Fruit fly (Drosophila melanogaster) whole organism, embryonic: ENCODE measurements around the gene Tip60.

Source experiments
- Ada2b ChIP-seq: fragments of 200-800 bp; sonication (Bioruptor generic); IDR thresholded peaks from 2 replicates; pipeline ENCODE4 v1.3.6; 2022; ENCODE audit warnings: missing biosample characterization, missing genetic modification characterization
- CG1024 ChIP-seq: fragments of 200-800 bp; sonication (Bioruptor generic); IDR thresholded peaks from 2 replicates; pipeline ENCODE4 v1.3.6; 2022; ENCODE audit warnings: missing biosample characterization, missing genetic modification characterization
- CG10979 ChIP-seq: fragments of 200-800 bp; sonication (Bioruptor generic); optimal IDR thresholded peaks from 2 replicates; lab custom pipeline; 2018; ENCODE audit warnings: missing biosample characterization, mild to moderate bottlenecking, missing genetic modification characterization, moderate library complexity
- CG11247 ChIP-seq: fragments of 200-800 bp; sonication (Bioruptor generic); IDR thresholded peaks from 2 replicates; pipeline ENCODE4 v1.3.6; 2022; ENCODE audit warnings: missing biosample characterization, missing genetic modification characterization
- CG12299 ChIP-seq: fragments of 200-800 bp; sonication (Bioruptor generic); optimal IDR thresholded peaks from 2 replicates; lab custom pipeline; 2018; ENCODE audit warnings: missing biosample characterization, mild to moderate bottlenecking, missing genetic modification characterization
- CG12942 ChIP-seq: fragments of 200-800 bp; sonication (Bioruptor generic); optimal IDR thresholded peaks from 3 replicates; lab custom pipeline; 2016; ENCODE audit warnings: missing biosample characterization, missing genetic modification characterization
- CG13424 ChIP-seq: fragments of 200-800 bp; sonication (Bioruptor generic); optimal IDR thresholded peaks from 2 replicates; lab custom pipeline; 2019; ENCODE audit warnings: missing biosample characterization, mild to moderate bottlenecking, missing genetic modification characterization, moderate library complexity
- CG14050 ChIP-seq: fragments of 200-800 bp; sonication (Bioruptor generic); IDR thresholded peaks from 3 replicates; pipeline ENCODE4 v1.3.6; 2022; ENCODE audit warnings: missing biosample characterization, missing genetic modification characterization
- CG15269 ChIP-seq: fragments of 200-800 bp; sonication (Bioruptor generic); optimal IDR thresholded peaks from 2 replicates; lab custom pipeline; 2018; ENCODE audit warnings: missing biosample characterization, mild to moderate bottlenecking, missing genetic modification characterization, moderate library complexity
- CG16815 ChIP-seq: fragments of 200-800 bp; sonication (Bioruptor generic); optimal IDR thresholded peaks from 3 replicates; lab custom pipeline; 2017; ENCODE audit warnings: missing biosample characterization, mild to moderate bottlenecking, missing genetic modification characterization
- CG18599 ChIP-seq: fragments of 200-800 bp; sonication (Bioruptor generic); optimal IDR thresholded peaks from 3 replicates; lab custom pipeline; 2017; ENCODE audit warnings: missing biosample characterization, missing genetic modification characterization, mild to moderate bottlenecking, moderate library complexity, missing genetic modification reagents
- CG2202 ChIP-seq: fragments of 200-800 bp; sonication (Bioruptor generic); optimal IDR thresholded peaks from 2 replicates; lab custom pipeline; 2018; ENCODE audit warnings: missing biosample characterization, mild to moderate bottlenecking, missing genetic modification characterization
- CG34224 ChIP-seq: fragments of 200-800 bp; sonication (Bioruptor generic); IDR thresholded peaks from 3 replicates; pipeline ENCODE4 v1.3.6; 2022; ENCODE audit warnings: missing biosample characterization, missing genetic modification characterization; ENCODE audit not compliant: partially characterized antibody
- CG4360 ChIP-seq: fragments of 200-800 bp; sonication (Bioruptor generic); IDR thresholded peaks from 2 replicates; pipeline ENCODE4 v1.3.6; 2022; ENCODE audit warnings: missing biosample characterization, missing genetic modification characterization
- CG4404 ChIP-seq: fragments of 200-800 bp; sonication (Bioruptor generic); IDR thresholded peaks from 2 replicates; pipeline ENCODE4 v1.3.6; 2022; ENCODE audit warnings: missing biosample characterization, missing genetic modification characterization
- CG6254 ChIP-seq: fragments of 200-800 bp; sonication (Bioruptor generic); optimal IDR thresholded peaks from 3 replicates; lab custom pipeline; 2017; ENCODE audit warnings: mild to moderate bottlenecking, missing biosample characterization, missing genetic modification reagents, missing genetic modification characterization
- CG6654 ChIP-seq: fragments of 200-800 bp; sonication (Bioruptor generic); optimal IDR thresholded peaks from 2 replicates; lab custom pipeline; 2017; ENCODE audit warnings: missing biosample characterization, mild to moderate bottlenecking, missing genetic modification characterization
- CG6683 ChIP-seq: fragments of 200-800 bp; sonication (Bioruptor generic); optimal IDR thresholded peaks from 2 replicates; lab custom pipeline; 2017; ENCODE audit warnings: missing biosample characterization, mild to moderate bottlenecking, missing genetic modification characterization, missing genetic modification reagents
- CG6689 ChIP-seq: fragments of 200-800 bp; sonication (Bioruptor generic); IDR thresholded peaks from 2 replicates; pipeline ENCODE4 v1.3.6; 2022; ENCODE audit warnings: missing biosample characterization, missing genetic modification characterization
- CG7357 ChIP-seq: fragments of 200-800 bp; sonication (Bioruptor generic); IDR thresholded peaks from 3 replicates; pipeline ENCODE4 v1.3.6; 2022; ENCODE audit warnings: missing biosample characterization, missing genetic modification characterization
- Dbx ChIP-seq: fragments of 200-800 bp; sonication (Bioruptor generic); IDR thresholded peaks from 3 replicates; pipeline ENCODE4 v1.3.6; 2022; ENCODE audit warnings: missing biosample characterization, missing genetic modification characterization
- Dp ChIP-seq: fragments of 200-800 bp; sonication (Bioruptor generic); optimal IDR thresholded peaks from 2 replicates; lab custom pipeline; 2018; ENCODE audit warnings: missing biosample characterization, mild to moderate bottlenecking, missing genetic modification characterization, moderate library complexity
- Fer3 ChIP-seq: fragments of 200-800 bp; sonication (Bioruptor generic); optimal IDR thresholded peaks from 2 replicates; lab custom pipeline; 2018; ENCODE audit warnings: missing biosample characterization, mild to moderate bottlenecking, missing genetic modification characterization, moderate library complexity
- H2.0 ChIP-seq: fragments of 200-800 bp; sonication (Bioruptor generic); IDR thresholded peaks from 2 replicates; pipeline ENCODE4 v1.3.6; 2022; ENCODE audit warnings: missing biosample characterization, missing genetic modification characterization
- Hsf ChIP-seq: fragments of 200-800 bp; sonication (Bioruptor generic); optimal IDR thresholded peaks from 3 replicates; lab custom pipeline; 2016; ENCODE audit warnings: missing biosample characterization, missing genetic modification characterization
- Kr ChIP-seq: fragments of 200-800 bp; sonication (Bioruptor generic); optimal IDR thresholded peaks from 2 replicates; lab custom pipeline; 2017; ENCODE audit warnings: missing biosample characterization, mild to moderate bottlenecking, missing genetic modification characterization
- Max ChIP-seq: fragments of 200-800 bp; sonication (Bioruptor generic); optimal IDR thresholded peaks from 2 replicates; lab custom pipeline; 2016; ENCODE audit warnings: missing biosample characterization, mild to moderate bottlenecking, missing genetic modification characterization
- Myb ChIP-seq: fragments of 200-800 bp; sonication (Bioruptor generic); optimal IDR thresholded peaks from 2 replicates; lab custom pipeline; 2016; ENCODE audit warnings: missing biosample characterization, missing genetic modification characterization
- NFAT ChIP-seq: fragments of 200-800 bp; sonication (Bioruptor generic); IDR thresholded peaks from 2 replicates; pipeline ENCODE4 v1.3.6; 2022; ENCODE audit warnings: missing biosample characterization, missing genetic modification characterization
- Nf-YB ChIP-seq: fragments of 200-800 bp; sonication (Bioruptor generic); optimal IDR thresholded peaks from 3 replicates; lab custom pipeline; 2019; ENCODE audit warnings: missing biosample characterization, mild to moderate bottlenecking, missing genetic modification characterization, moderate library complexity
- Ravus ChIP-seq: fragments of 200-800 bp; sonication (Bioruptor generic); IDR thresholded peaks from 2 replicates; pipeline ENCODE4 v1.3.6; 2022; ENCODE audit warnings: missing biosample characterization, missing genetic modification characterization
- Sox102F ChIP-seq: fragments of 200-800 bp; sonication (Bioruptor generic); optimal IDR thresholded peaks from 2 replicates; lab custom pipeline; 2018; ENCODE audit warnings: missing biosample characterization, mild to moderate bottlenecking, missing genetic modification characterization, moderate library complexity
- Vsx1 ChIP-seq: fragments of 200-800 bp; sonication (Bioruptor generic); optimal IDR thresholded peaks from 2 replicates; lab custom pipeline; 2017; ENCODE audit warnings: missing biosample characterization, mild to moderate bottlenecking, missing genetic modification characterization, missing genetic modification reagents
- al ChIP-seq: fragments of 200-800 bp; sonication (Bioruptor generic); IDR thresholded peaks from 2 replicates; pipeline ENCODE4 v1.3.6; 2022; ENCODE audit warnings: missing biosample characterization, missing genetic modification characterization
- bab2 ChIP-seq: fragments of 200-800 bp; sonication (Bioruptor generic); optimal IDR thresholded peaks from 2 replicates; lab custom pipeline; 2016; ENCODE audit warnings: missing biosample characterization, missing genetic modification characterization
- crol ChIP-seq: fragments of 200-800 bp; sonication (Bioruptor generic); IDR thresholded peaks from 2 replicates; pipeline ENCODE4 v1.3.6; 2022; ENCODE audit warnings: missing biosample characterization, missing genetic modification characterization
- dati ChIP-seq: fragments of 200-800 bp; sonication (Bioruptor generic); IDR thresholded peaks from 2 replicates; pipeline ENCODE4 v1.3.6; 2022; ENCODE audit warnings: missing biosample characterization, missing genetic modification characterization
- dysf ChIP-seq: fragments of 200-800 bp; sonication (Bioruptor generic); IDR thresholded peaks from 3 replicates; pipeline ENCODE4 v1.3.6; 2022; ENCODE audit warnings: missing biosample characterization, missing genetic modification characterization
- ems ChIP-seq: fragments of 200-800 bp; sonication (Bioruptor generic); optimal IDR thresholded peaks from 3 replicates; lab custom pipeline; 2016; ENCODE audit warnings: missing biosample characterization, missing genetic modification characterization
- esg ChIP-seq: fragments of 200-800 bp; sonication (Bioruptor generic); conservative IDR thresholded peaks from 2 replicates; pipeline ENCODE4 v1.3.6; 2022; ENCODE audit warnings: missing biosample characterization, missing genetic modification characterization
- ftz-f1 ChIP-seq: fragments of 200-800 bp; sonication (Bioruptor generic); optimal IDR thresholded peaks from 2 replicates; lab custom pipeline; 2016; ENCODE audit warnings: missing biosample characterization, missing genetic modification characterization
- inv ChIP-seq: fragments of 200-800 bp; sonication (Bioruptor generic); IDR thresholded peaks from 2 replicates; pipeline ENCODE4 v1.3.6; 2022; ENCODE audit warnings: missing biosample characterization, missing genetic modification characterization; ENCODE audit not compliant: partially characterized antibody
- nom ChIP-seq: fragments of 200-800 bp; sonication (Bioruptor generic); optimal IDR thresholded peaks from 2 replicates; lab custom pipeline; 2017; ENCODE audit warnings: missing biosample characterization, missing genetic modification characterization, mild to moderate bottlenecking, moderate library complexity, missing genetic modification reagents
- pnt ChIP-seq: fragments of 200-800 bp; sonication (Bioruptor generic); optimal IDR thresholded peaks from 3 replicates; lab custom pipeline; 2016; ENCODE audit warnings: missing biosample characterization, missing genetic modification characterization
- ro ChIP-seq: fragments of 200-800 bp; sonication (Bioruptor generic); IDR thresholded peaks from 2 replicates; pipeline ENCODE4 v1.3.6; 2022; ENCODE audit warnings: missing biosample characterization, missing genetic modification characterization
- sc ChIP-seq, 3 experiments: fragments of >200 bp in 2 of 3; fragments of 200-800 bp in 1 of 3; sonication (Bioruptor generic) in 1 of 3; optimal IDR thresholded peaks; 2 replicates in 2 of 3; 3 replicates in 1 of 3; lab custom pipeline; 2017; ENCODE audit warnings: mild to moderate bottlenecking in 1 of 3, missing biosample characterization in 1 of 3, missing genetic modification characterization in 1 of 3, missing genetic modification reagents in 1 of 3
- shn ChIP-seq: fragments of 200-800 bp; sonication (Bioruptor generic); optimal IDR thresholded peaks from 3 replicates; lab custom pipeline; 2016; ENCODE audit warnings: missing biosample characterization, missing genetic modification characterization
- slou ChIP-seq: fragments of 200-800 bp; sonication (Bioruptor generic); optimal IDR thresholded peaks from 3 replicates; lab custom pipeline; 2016; ENCODE audit warnings: missing biosample characterization, missing genetic modification characterization
- tup ChIP-seq: fragments of 200-800 bp; sonication (Bioruptor generic); optimal IDR thresholded peaks from 2 replicates; lab custom pipeline; 2016; ENCODE audit warnings: missing biosample characterization, mild to moderate bottlenecking, missing genetic modification characterization, moderate library complexity
- wdn ChIP-seq: fragments of 200-800 bp; sonication (Bioruptor generic); IDR thresholded peaks from 2 replicates; pipeline ENCODE4 v1.3.6; 2022; ENCODE audit warnings: missing biosample characterization, missing genetic modification characterization
- zen ChIP-seq: fragments of 200-800 bp; sonication (Bioruptor generic); optimal IDR thresholded peaks from 3 replicates; lab custom pipeline; 2018; ENCODE audit warnings: missing biosample characterization, mild to moderate bottlenecking, missing genetic modification characterization, moderate library complexity

Tip60 gene

DNA sequence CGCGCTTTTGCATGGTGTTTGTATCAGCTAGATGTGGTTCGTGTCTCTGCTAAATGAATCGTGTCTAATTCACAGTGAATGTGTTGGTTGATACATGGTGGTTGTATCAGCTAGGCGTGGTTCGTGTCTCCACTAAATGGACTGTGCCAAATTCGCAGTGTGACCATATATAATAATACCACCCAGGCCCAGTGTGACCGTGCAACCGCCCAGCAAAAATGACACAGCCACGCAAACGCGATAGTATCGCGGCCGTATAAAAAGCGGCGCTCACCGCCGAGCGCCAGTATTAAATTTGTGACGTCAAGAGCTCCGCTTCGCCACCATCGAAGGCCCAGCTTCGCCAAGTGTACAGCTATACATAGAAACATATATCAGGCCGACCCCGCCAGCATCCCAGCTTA is 11.5 kb downstream of the Tip60 start, which contains the start of gene cib (continued):
- peak; percentile 51 for TF ChIP-seq Max
- TF ChIP-seq dysf (GFP tag; lab: Robert Waterston, UW): no peak; the same call in 2 of the 3 replicates
- TF ChIP-seq Dp (GFP tag; lab: Kevin White, UChicago): peak; percentile 96
- TF ChIP-seq CG6654 (GFP tag; lab: Kevin White, UChicago): no peak
- peak; percentile 55 for TF ChIP-seq ftz-f1 (GFP tag; lab: Kevin White, UChicago)
- TF ChIP-seq shn (GFP tag; lab: Kevin White, UChicago): no peak
- no peak for TF ChIP-seq CG1024 (GFP tag; lab: Robert Waterston, UW)
- TF ChIP-seq dati: no peak
- no peak for TF ChIP-seq Kr (GFP tag; lab: Kevin White, UChicago)
- peak; percentile 39; the same call in 1 of the 2 replicates for TF ChIP-seq CG6689 (GFP tag; lab: Robert Waterston, UW)
- TF ChIP-seq CG12942 (GFP tag; lab: Kevin White, UChicago): no peak
- no peak for TF ChIP-seq Ada2b (GFP tag; lab: Robert Waterston, UW)
- TF ChIP-seq Fer3: peak; percentile 40
- peak; percentile 69; the same call in 2 of the 3 replicates for TF ChIP-seq CG34224 (GFP tag; lab: Robert Waterston, UW)
- TF ChIP-seq CG6683 (GFP tag; lab: Kevin White, UChicago): no peak
- peak; percentile 56 for TF ChIP-seq Myb (GFP tag; lab: Kevin White, UChicago)
- TF ChIP-seq al: no peak
- no peak for TF ChIP-seq bab2 (GFP tag; lab: Kevin White, UChicago)
- TF ChIP-seq CG13424 (tag; lab: Kevin White, UChicago): peak; percentile 13
- TF ChIP-seq CG2202 (tag; lab: Kevin White, UChicago): no peak
- no peak for TF ChIP-seq Vsx1 (GFP tag; lab: Kevin White, UChicago)
- no peak for TF ChIP-seq zen (tag; lab: Kevin White, UChicago)
- TF ChIP-seq CG15269 (tag; lab: Kevin White, UChicago): peak; percentile 31
- TF ChIP-seq NFAT (GFP tag; lab: Robert Waterston, UW): no peak
- TF ChIP-seq CG10979 (tag; lab: Kevin White, UChicago): peak; percentile 26
- TF ChIP-seq ems (GFP tag; lab: Kevin White, UChicago): peak; percentile 29
- no peak for TF ChIP-seq CG4404
- no peak for TF ChIP-seq CG11247 (GFP tag; lab: Robert Waterston, UW)
- TF ChIP-seq CG4360 (GFP tag; lab: Robert Waterston, UW): no peak
- TF ChIP-seq ro (GFP tag; lab: Robert Waterston, UW): no peak
- peak; percentile 49 for TF ChIP-seq nom (GFP tag; lab: Kevin White, UChicago)
- TF ChIP-seq slou (GFP tag; lab: Kevin White, UChicago): no peak
- TF ChIP-seq CG16815 (GFP tag; lab: Kevin White, UChicago): no peak
- no peak for TF ChIP-seq pnt (GFP tag; lab: Kevin White, UChicago)
- TF ChIP-seq esg (GFP tag; lab: Robert Waterston, UW): no peak
- TF ChIP-seq Sox102F: no peak
- TF ChIP-seq CG6254 (GFP tag; lab: Kevin White, UChicago): no peak
- TF ChIP-seq crol (GFP tag; lab: Robert Waterston, UW): 0 out of 2 replicates have a peak, but pooled peaks have one; percentile 32
- peak; percentile 34 for TF ChIP-seq Nf-YB (GFP tag; lab: Kevin White, UChicago)
- no peak for TF ChIP-seq sc (optimal IDR thresholded peaks at IDR 0.05; lab: Kevin White, UChicago)
- no peak for TF ChIP-seq sc (GFP tag; optimal IDR thresholded peaks at IDR 0.05; lab: Kevin White, UChicago)
- TF ChIP-seq wdn (GFP tag; lab: Robert Waterston, UW): no peak
- no peak for TF ChIP-seq tup (GFP tag; lab: Kevin White, UChicago)
- no peak for TF ChIP-seq Ravus (GFP tag; lab: Robert Waterston, UW)
- no peak for TF ChIP-seq H2.0
- TF ChIP-seq inv (GFP tag; lab: Robert Waterston, UW): peak; percentile 68; the same call in 1 of the 2 replicates
- TF ChIP-seq CG18599 (GFP tag; lab: Kevin White, UChicago): peak; percentile 22
- TF ChIP-seq CG7357 (GFP tag; lab: Robert Waterston, UW): no peak
- TF ChIP-seq Dbx (GFP tag; lab: Robert Waterston, UW): peak; percentile 75; the same call in 2 of the 3 replicates
- TF ChIP-seq CG12299 (tag; lab: Kevin White, UChicago): peak; percentile 28
- no peak for TF ChIP-seq Hsf (GFP tag; lab: Kevin White, UChicago)
- no peak for TF ChIP-seq CG14050 (GFP tag; lab: Robert Waterston, UW)
